Fruit fly (Drosophila melanogaster): ENCODE results near the gene Swip-1.

dm6 chr2L:18981947-18982579 is 5.0 kb downstream of the Swip-1 start:
- TF ChIP-seq CG13204 (GFP tag; optimal IDR thresholded peaks at IDR 0.05) (peak; percentile 27), CG10348 (GFP tag; IDR thresholded peaks at IDR 0.05) (0 out of 2 replicates have a peak, but pooled peaks have one; percentile 20), CG12605 (GFP tag; IDR thresholded peaks at IDR 0.05) (peak; percentile 64; the same call in 1 of the 2 replicates)
